Fruit fly (Drosophila melanogaster) whole organism, wandering third instar larva: Measurements from ENCODE around the gene Gtpx.

ENCODE experiments used
- Dfd ChIP-seq: fragments of >200 bp; optimal IDR thresholded peaks from 2 replicates; lab custom pipeline; 2017; ENCODE audit warnings: missing biosample characterization, missing genetic modification characterization
- GATAd ChIP-seq: sonication (Bioruptor generic); optimal IDR thresholded peaks from 2 replicates; lab custom pipeline; 2016; ENCODE audit warnings: missing biosample characterization, missing genetic modification characterization
- OdsH ChIP-seq: fragments of 200-800 bp; sonication (Bioruptor generic); optimal IDR thresholded peaks from 2 replicates; lab custom pipeline; 2016; ENCODE audit warnings: missing biosample characterization, mild to moderate bottlenecking, missing genetic modification characterization
- dl ChIP-seq, 2 experiments: fragments of 175-275, 200-275 bp in 1 of 2; fragments of 200-275 bp in 1 of 2; sonication (Bioruptor generic); optimal IDR thresholded peaks; lab custom pipeline; 2018; ENCODE audit warnings: mild to moderate bottlenecking in 2 of 2, missing biosample characterization in 2 of 2, missing genetic modification characterization in 2 of 2, moderate library complexity in 2 of 2; ENCODE audit not compliant: partially characterized antibody in 2 of 2, insufficient read depth in 1 of 2
- lola ChIP-seq: fragments of >200 bp; optimal IDR thresholded peaks from 2 replicates; lab custom pipeline; 2017; ENCODE audit warnings: missing biosample characterization, missing genetic modification characterization
- pan ChIP-seq: fragments of >200 bp; optimal IDR thresholded peaks from 2 replicates; lab custom pipeline; 2017
- rgr ChIP-seq: fragments of 200-800 bp; sonication (Bioruptor generic); optimal IDR thresholded peaks from 3 replicates; lab custom pipeline; 2016; ENCODE audit warnings: missing biosample characterization, mild to moderate bottlenecking, missing genetic modification characterization
- usp ChIP-seq: fragments of >200 bp; optimal IDR thresholded peaks from 2 replicates; lab custom pipeline; 2017; ENCODE audit warnings: missing biosample characterization, missing genetic modification characterization

DNA sequence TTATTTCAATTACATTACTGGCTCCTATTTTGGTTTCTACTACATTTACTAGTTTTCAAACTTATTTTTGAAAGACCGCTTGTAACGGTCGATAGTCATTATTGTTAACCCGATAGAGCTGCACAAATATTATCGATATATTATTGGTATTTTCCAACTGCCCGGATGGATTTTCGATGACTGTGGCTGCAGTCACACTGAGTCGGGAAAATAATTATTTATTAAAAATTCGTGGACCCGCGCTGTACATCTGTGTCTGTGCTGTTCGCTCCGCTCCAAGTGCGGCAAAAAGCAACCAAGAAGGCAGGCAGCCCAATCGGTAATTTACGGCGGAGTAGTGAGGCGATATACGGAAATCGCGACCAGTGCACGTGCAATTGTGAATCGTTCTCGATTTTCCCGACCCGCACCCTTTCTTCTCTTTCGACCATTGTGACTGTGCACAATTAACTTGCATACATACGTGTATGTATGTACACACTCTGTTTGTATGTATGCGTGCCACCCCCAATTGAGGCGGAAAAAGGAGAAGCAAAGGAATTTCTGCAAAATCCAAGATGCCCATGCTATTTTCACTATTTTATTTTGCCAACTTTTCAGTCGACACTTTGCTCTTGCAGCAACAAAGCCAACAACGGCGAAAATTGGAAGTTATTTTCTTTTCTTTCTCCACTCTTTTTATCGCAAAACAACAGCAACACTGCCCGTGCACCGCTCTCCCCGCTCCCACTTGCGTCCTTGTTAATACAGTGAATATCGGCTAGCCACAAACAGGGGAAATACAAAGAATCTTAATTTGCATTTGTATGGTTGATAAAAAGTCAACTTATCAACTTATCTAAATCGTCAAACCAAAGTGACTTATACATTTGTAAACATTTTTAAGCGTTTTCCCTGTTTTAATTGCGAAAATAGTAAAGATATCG is 22.3 kb upstream of the Gtpx start, which contains the start of gene ZnT63C:
- TF ChIP-seq usp (no peak), rgr (GFP tag; lab: Kevin White, UChicago) (no peak), dl (GFP tag; optimal IDR thresholded peaks at IDR 0.05; lab: Kevin White, UChicago; ENCODE audit: insufficient read depth in 1 of 2, partially characterized antibody in 2 of 2) (no peak), lola (no peak), GATAd (GFP tag; lab: Kevin White, UChicago) (no peak), pan (no peak), Dfd (no peak), OdsH (no peak)
